Worm (Caenorhabditis elegans) whole organism, mixed stage, embryonic: ENCODE data around the gene Y61A9LA.4.

Source experiments
- ceh-39 ChIP-seq: fragments of 150-350 bp; optimal IDR thresholded peaks from 2 replicates; lab custom pipeline; 2014; ENCODE audit warnings: missing biosample characterization, missing genetic modification characterization
- mls-2 ChIP-seq: sonication (generic microtip); optimal IDR thresholded peaks from 2 replicates; lab custom pipeline; 2016; ENCODE audit warnings: mild to moderate bottlenecking, missing genetic modification characterization, moderate library complexity, missing compliant biosample characterization
- nhr-12 ChIP-seq: fragments of 150-350 bp; optimal IDR thresholded peaks from 2 replicates; lab custom pipeline; 2014; ENCODE audit warnings: missing biosample characterization, missing genetic modification characterization
- pha-4 ChIP-seq: fragments of 150-350 bp; optimal IDR thresholded peaks from 2 replicates; lab custom pipeline; 2018; ENCODE audit warnings: missing biosample characterization, missing genetic modification reagents, missing genetic modification characterization
- ztf-11 ChIP-seq: fragments of 150-350 bp; optimal IDR thresholded peaks from 2 replicates; lab custom pipeline; 2014; ENCODE audit warnings: missing biosample characterization, missing genetic modification characterization

DNA sequence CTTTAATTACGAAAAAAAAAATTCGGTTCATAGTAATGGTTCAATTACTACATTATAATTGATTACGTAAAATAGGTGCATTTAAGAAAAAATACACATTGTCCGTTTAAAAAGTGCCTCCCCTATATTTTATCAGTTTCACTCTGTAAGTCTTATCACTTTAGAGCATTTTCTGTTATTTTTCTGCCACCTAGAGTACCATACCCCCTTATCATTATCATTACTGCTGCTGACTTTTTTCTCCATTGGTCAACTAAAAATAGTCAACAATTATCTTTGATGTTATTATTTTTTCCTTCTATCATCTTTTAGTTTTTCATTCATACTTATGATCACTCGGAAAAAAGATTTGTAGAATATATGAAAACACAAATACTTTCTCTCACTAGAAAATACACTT is 37.9 kb downstream of the Y61A9LA.4 start:
- no peak for TF ChIP-seq ztf-11 (tag; lab: Kevin White, UChicago)
- TF ChIP-seq ceh-39 (tag; lab: Kevin White, UChicago), result no peak
- no peak for TF ChIP-seq pha-4 (tag; lab: Kevin White, UChicago)
- no peak for TF ChIP-seq mls-2 (tag; lab: Kevin White, UChicago)
- no peak for TF ChIP-seq nhr-12 (tag; lab: Kevin White, UChicago)
